Worm (Caenorhabditis elegans) whole organism, L4 larva: ENCODE data around the gene F49F1.4.

Source experiments
- ZK546.5 ChIP-seq, 2 experiments: sonication (generic microtip); optimal IDR thresholded peaks; 2 replicates each; lab custom pipeline; 2017; ENCODE audit warnings: missing biosample characterization in 2 of 2, missing genetic modification characterization in 2 of 2
- ama-1 ChIP-seq: fragments of 150-350 bp; optimal IDR thresholded peaks from 2 replicates; lab custom pipeline; 2014; ENCODE audit warnings: inconsistent platforms, mixed read lengths
- nhr-111 ChIP-seq: fragments of 200-800 bp; sonication (Bioruptor generic); optimal IDR thresholded peaks from 2 replicates; lab custom pipeline; 2018; ENCODE audit warnings: mild to moderate bottlenecking, missing genetic modification characterization, missing compliant biosample characterization
- skn-1 ChIP-seq: fragments of 150-350 bp; optimal IDR thresholded peaks from 2 replicates; lab custom pipeline; 2014; ENCODE audit warnings: missing biosample characterization, missing genetic modification characterization

DNA sequence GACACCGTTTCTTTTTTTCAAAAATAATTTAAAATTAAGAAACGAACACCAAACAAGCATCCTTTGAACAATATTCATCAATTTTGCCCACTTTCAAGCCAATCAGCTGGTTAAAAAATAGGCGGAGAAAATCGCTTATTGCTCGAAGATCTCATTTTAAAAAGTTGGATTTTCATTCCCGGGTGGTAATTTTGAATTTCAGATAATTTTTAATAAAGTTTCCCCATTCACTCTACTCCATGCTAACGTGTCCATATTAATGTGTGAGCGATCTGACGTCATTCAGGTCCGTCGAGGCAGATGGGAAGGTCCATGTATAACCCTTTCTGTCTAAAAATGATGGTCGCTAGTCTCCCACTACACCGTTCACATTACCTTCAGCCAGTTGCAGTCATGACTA is 47.1 kb downstream of the F49F1.4 start, which contains the start of gene fbxb-55:
- no peak for TF ChIP-seq nhr-111 (GFP tag; lab: Kevin White, UChicago)
- no peak for TF ChIP-seq ama-1 (lab: Kevin White, UChicago)
- TF ChIP-seq ZK546.5 (tag; optimal IDR thresholded peaks at IDR 0.05; lab: Kevin White, UChicago), result no peak
- TF ChIP-seq skn-1 (tag; lab: Kevin White, UChicago), result no peak
